Fruit fly (Drosophila melanogaster): Measurements from ENCODE around the gene Taf4.
A peak's percentile ranks its signal among the peaks of the same experiment; 100 is the strongest.

Taf4 gene

DNA sequence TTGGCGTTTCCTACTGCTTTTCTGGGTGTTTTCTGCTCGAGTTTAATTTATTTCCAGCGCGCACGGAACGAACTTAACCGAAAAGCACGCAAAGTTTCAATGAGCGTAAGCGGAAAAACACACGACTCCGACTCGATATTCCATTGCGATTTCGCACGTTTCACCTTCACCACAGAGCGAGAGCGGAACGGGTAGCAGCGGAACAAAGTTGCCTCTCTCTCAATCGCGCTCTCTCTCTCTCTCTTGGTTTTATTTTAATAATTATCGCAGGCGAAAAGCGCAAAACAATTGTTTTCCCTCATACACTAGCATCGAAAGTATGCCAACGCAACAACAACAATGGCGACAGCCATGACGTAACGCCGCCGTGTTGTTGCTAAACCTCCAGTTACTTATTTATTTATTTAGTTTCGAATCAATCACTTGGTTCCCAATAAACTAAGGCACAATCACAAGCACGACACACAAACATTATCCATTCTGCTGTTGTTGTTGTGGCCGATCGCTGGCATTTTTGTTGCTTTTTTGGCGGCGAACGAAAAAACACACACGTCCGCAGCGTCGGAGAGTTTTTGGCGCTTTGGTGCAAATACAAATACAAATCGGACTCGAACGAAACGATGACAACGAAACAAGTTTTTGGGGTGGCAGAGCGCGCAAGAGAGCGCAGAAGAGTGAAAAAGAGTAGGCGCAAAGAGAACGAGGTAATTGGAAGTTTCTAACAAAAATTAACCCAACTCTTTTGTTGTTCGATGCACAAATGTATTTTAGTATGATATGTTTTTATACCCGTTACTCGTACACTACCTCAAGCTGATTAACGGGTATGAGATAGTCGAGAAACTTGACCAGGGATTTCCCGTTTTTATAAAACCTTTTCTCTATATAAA, 51.4 kb downstream of the Taf4 start, which contains the start of gene CG5151 (continued):
- no peak for TF ChIP-seq CG2120 (GFP tag; optimal IDR thresholded peaks at IDR 0.05)
- no peak for TF ChIP-seq CG12104 (GFP tag; optimal IDR thresholded peaks at IDR 0.05)
- no peak for TF ChIP-seq CoRest (tag; optimal IDR thresholded peaks at IDR 0.05)
- peak; percentile 56 for TF ChIP-seq sens (GFP tag)
- TF ChIP-seq Dref (GFP tag; IDR thresholded peaks at IDR 0.05), result no peak
- TF ChIP-seq Jarid2 (GFP tag; optimal IDR thresholded peaks at IDR 0.05), result peak; percentile 87
- TF ChIP-seq Hey (tag; optimal IDR thresholded peaks at IDR 0.05), result no peak
- no peak for TF ChIP-seq hkb (optimal IDR thresholded peaks at IDR 0.05)
- TF ChIP-seq hkb (GFP tag; IDR thresholded peaks at IDR 0.05), result peak; percentile 54
- no peak for TF ChIP-seq Lim3 (GFP tag; IDR thresholded peaks at IDR 0.05)
- TF ChIP-seq CG17385 (GFP tag; optimal IDR thresholded peaks at IDR 0.05), result peak; percentile 13
- peak; percentile 64 for TF ChIP-seq CG16813 (GFP tag; IDR thresholded peaks at IDR 0.05; ENCODE audit: partially characterized antibody)
- TF ChIP-seq CG3847 (GFP tag; IDR thresholded peaks at IDR 0.05), result no peak
- no peak for TF ChIP-seq CG9215 (GFP tag; IDR thresholded peaks at IDR 0.05)
- TF ChIP-seq dm (GFP tag; optimal IDR thresholded peaks at IDR 0.05), result no peak
- TF ChIP-seq ftz-f1 (GFP tag; optimal IDR thresholded peaks at IDR 0.05), result no peak
- no peak for TF ChIP-seq C15 (GFP tag; IDR thresholded peaks at IDR 0.05)
- peak; percentile 74 for TF ChIP-seq yki (optimal IDR thresholded peaks at IDR 0.05)
- TF ChIP-seq hbn (GFP tag; IDR thresholded peaks at IDR 0.05; ENCODE audit: partially characterized antibody), result no peak
- no peak for TF ChIP-seq NfI (GFP tag; optimal IDR thresholded peaks at IDR 0.05)
- TF ChIP-seq Neu2 (GFP tag; optimal IDR thresholded peaks at IDR 0.05; ENCODE audit: borderline replicate concordance), result no peak
- TF ChIP-seq zfh2 (GFP tag; optimal IDR thresholded peaks at IDR 0.05), result no peak
- TF ChIP-seq CG2875 (GFP tag; optimal IDR thresholded peaks at IDR 0.05), result no peak
- TF ChIP-seq NFAT (GFP tag; IDR thresholded peaks at IDR 0.05), result peak; percentile 49; the same call in 1 of the 2 replicates
- TF ChIP-seq Adf1 (GFP tag; IDR thresholded peaks at IDR 0.05), result peak; percentile 27; the same call in 1 of the 2 replicates
- TF ChIP-seq grn (GFP tag; optimal IDR thresholded peaks at IDR 0.05), result no peak
- TF ChIP-seq cg (GFP tag; optimal IDR thresholded peaks at IDR 0.05), result peak; percentile 70
- TF ChIP-seq CG10267 (tag; optimal IDR thresholded peaks at IDR 0.05), result no peak
- no peak for TF ChIP-seq lola (GFP tag; optimal IDR thresholded peaks at IDR 0.05)
- peak; percentile 85 for TF ChIP-seq nerfin-2 (GFP tag; IDR thresholded peaks at IDR 0.05; ENCODE audit: partially characterized antibody)
- TF ChIP-seq chinmo (GFP tag; IDR thresholded peaks at IDR 0.05; ENCODE audit: partially characterized antibody), result peak; percentile 82; the same call in 2 of the 4 replicates
- TF ChIP-seq CG18262 (tag; optimal IDR thresholded peaks at IDR 0.05), result peak; percentile 1
- no peak for TF ChIP-seq maf-S (GFP tag; optimal IDR thresholded peaks at IDR 0.05)
- TF ChIP-seq CG3065 (GFP tag; optimal IDR thresholded peaks at IDR 0.05), result no peak
- TF ChIP-seq ab (GFP tag; optimal IDR thresholded peaks at IDR 0.05), result no peak
- TF ChIP-seq dmrt11E (tag; optimal IDR thresholded peaks at IDR 0.05), result no peak
- TF ChIP-seq CG4854 (GFP tag; optimal IDR thresholded peaks at IDR 0.05), result no peak
- no peak for TF ChIP-seq CG2116 (GFP tag; optimal IDR thresholded peaks at IDR 0.05)
- TF ChIP-seq CG17359 (tag; optimal IDR thresholded peaks at IDR 0.05), result no peak
- peak; percentile 53 for TF ChIP-seq cwo (GFP tag; optimal IDR thresholded peaks at IDR 0.05)
- no peak for TF ChIP-seq crol (GFP tag; IDR thresholded peaks at IDR 0.05)
- TF ChIP-seq B-H1 (GFP tag; IDR thresholded peaks at IDR 0.05), result no peak
- no peak for TF ChIP-seq fd102C (GFP tag; optimal IDR thresholded peaks at IDR 0.05)
- peak; percentile 81 for TF ChIP-seq hb (GFP tag; IDR thresholded peaks at IDR 0.05; ENCODE audit: partially characterized antibody)
- no peak for TF ChIP-seq CG17829 (tag; optimal IDR thresholded peaks at IDR 0.05)
- TF ChIP-seq ara (GFP tag; IDR thresholded peaks at IDR 0.05), result no peak
- TF ChIP-seq ttk (GFP tag; IDR thresholded peaks at IDR 0.05), result no peak
- peak; percentile 97 for TF ChIP-seq HLH4C (GFP tag; IDR thresholded peaks at IDR 0.05; ENCODE audit: partially characterized antibody)
- no peak for TF ChIP-seq CG6254 (GFP tag; optimal IDR thresholded peaks at IDR 0.05)

All from whole organism, embryonic.